Worm (Caenorhabditis elegans): ENCODE measurements around the gene set-23.

set-23 gene

ce11 chrIV:1649794-1650193 is 48.3 kb downstream of the set-23 start (continued):
- TF ChIP-seq efl-3 (GFP tag; optimal IDR thresholded peaks at IDR 0.05) (no peak), sup-37 (GFP tag; optimal IDR thresholded peaks at IDR 0.05) (no peak), C34B4.2 (tag; optimal IDR thresholded peaks at IDR 0.05) (no peak), nhr-47 (tag; optimal IDR thresholded peaks at IDR 0.05) (peak; percentile 47), lir-3 (tag; optimal IDR thresholded peaks at IDR 0.05; ENCODE audit: poor library complexity) (no peak), alr-1 (tag; optimal IDR thresholded peaks at IDR 0.05; ENCODE audit: borderline replicate concordance) (no peak), dpl-1 (GFP tag; optimal IDR thresholded peaks at IDR 0.05) (peak in 1 of 3 experiments; percentile 25), tlp-1 (tag; optimal IDR thresholded peaks at IDR 0.05) (no peak), lsy-2 (tag; optimal IDR thresholded peaks at IDR 0.05) (peak in 1 of 2 experiments; percentile 60), pqm-1 (tag; optimal IDR thresholded peaks at IDR 0.05) (no peak), unc-130 (tag; optimal IDR thresholded peaks at IDR 0.05) (no peak), zip-4 (GFP tag; optimal IDR thresholded peaks at IDR 0.05) (no peak), unc-86 (tag; optimal IDR thresholded peaks at IDR 0.05) (peak; percentile 11), lin-14 (GFP tag; optimal IDR thresholded peaks at IDR 0.05) (peak; percentile 68), dsc-1 (tag; optimal IDR thresholded peaks at IDR 0.05) (no peak), lin-35 (GFP tag; optimal IDR thresholded peaks at IDR 0.05) (peak; percentile 22 to 49), ama-1 (optimal IDR thresholded peaks at IDR 0.05) (no peak), ceh-63 (GFP tag; optimal IDR thresholded peaks at IDR 0.05) (no peak), sox-4 (tag; optimal IDR thresholded peaks at IDR 0.05) (no peak), grh-1 (GFP tag; IDR thresholded peaks at IDR 0.05) (no peak), snu-23 (GFP tag; optimal IDR thresholded peaks at IDR 0.05) (peak; percentile 50), fkh-8 (tag; optimal IDR thresholded peaks at IDR 0.05) (peak; percentile 82), mef-2 (tag; optimal IDR thresholded peaks at IDR 0.05) (no peak), nhr-85 (tag) (no peak), elt-2 (tag; optimal IDR thresholded peaks at IDR 0.05) (peak; percentile 24), egl-13 (tag; optimal IDR thresholded peaks at IDR 0.05) (no peak), nhr-84 (tag; optimal IDR thresholded peaks at IDR 0.05) (no peak), C04F5.9 (tag; optimal IDR thresholded peaks at IDR 0.05) (no peak), lin-13 (GFP tag; optimal IDR thresholded peaks at IDR 0.05) (no peak), nhr-76 (tag; optimal IDR thresholded peaks at IDR 0.05) (no peak), fos-1 (tag; optimal IDR thresholded peaks at IDR 0.05) (no peak), nhr-19 (GFP tag; conservative IDR thresholded peaks at IDR 0.05) (0 out of 2 replicates have a peak, but pooled peaks have one; percentile 9), skn-1 (tag; optimal IDR thresholded peaks at IDR 0.05) (peak; percentile 49), irx-1 (tag; optimal IDR thresholded peaks at IDR 0.05) (no peak), pax-3 (tag; optimal IDR thresholded peaks at IDR 0.05) (no peak), nhr-11 (tag; optimal IDR thresholded peaks at IDR 0.05) (no peak), mdl-1 (tag; optimal IDR thresholded peaks at IDR 0.05) (peak in 1 of 2 experiments; percentile 41), egl-27 (tag; optimal IDR thresholded peaks at IDR 0.05) (no peak), lin-15B (tag; optimal IDR thresholded peaks at IDR 0.05) (no peak), nhr-77 (tag; optimal IDR thresholded peaks at IDR 0.05) (no peak), mab-9 (GFP tag; IDR thresholded peaks at IDR 0.05) (no peak), F16B12.6 (tag; optimal IDR thresholded peaks at IDR 0.05) (no peak), ceh-8 (GFP tag; optimal IDR thresholded peaks at IDR 0.05) (no peak), rnt-1 (tag; optimal IDR thresholded peaks at IDR 0.05) (no peak), aha-1 (tag; optimal IDR thresholded peaks at IDR 0.05) (no peak), nhr-28 (tag; optimal IDR thresholded peaks at IDR 0.05) (no peak), ceh-82 (tag; optimal IDR thresholded peaks at IDR 0.05) (peak in 1 of 3 experiments; percentile 65), blmp-1 (tag; optimal IDR thresholded peaks at IDR 0.05) (peak; percentile 56), nhr-90 (tag; optimal IDR thresholded peaks at IDR 0.05; ENCODE audit: poor library complexity) (no peak)
